Fruit fly (Drosophila melanogaster) whole organism, embryonic: ENCODE measurements around the gene MAPk-Ak2.

Experiments
- Bdp1 ChIP-seq: fragments of 200-800 bp; sonication (Bioruptor generic); optimal IDR thresholded peaks from 3 replicates; lab custom pipeline; 2016; ENCODE audit warnings: missing biosample characterization, missing genetic modification characterization
- Bgb ChIP-seq: fragments of 200-800 bp; sonication (Bioruptor generic); IDR thresholded peaks from 2 replicates; pipeline ENCODE4 v1.3.6; 2022; ENCODE audit warnings: missing biosample characterization, missing genetic modification characterization; ENCODE audit not compliant: partially characterized antibody
- CG10366 ChIP-seq: fragments of 200-800 bp; sonication (Bioruptor generic); IDR thresholded peaks from 2 replicates; pipeline ENCODE4 v1.3.6; 2022; ENCODE audit warnings: missing biosample characterization, missing genetic modification characterization
- CG12104 ChIP-seq: fragments of 200-800 bp; sonication (Bioruptor generic); optimal IDR thresholded peaks from 3 replicates; lab custom pipeline; 2016; ENCODE audit warnings: missing biosample characterization, missing genetic modification characterization
- CG12219 ChIP-seq: fragments of 200-800 bp; sonication (Bioruptor generic); optimal IDR thresholded peaks from 3 replicates; lab custom pipeline; 2018; ENCODE audit warnings: missing biosample characterization, mild to moderate bottlenecking, missing genetic modification characterization
- CG18011 ChIP-seq: fragments of 200-800 bp; sonication (Bioruptor generic); optimal IDR thresholded peaks from 2 replicates; lab custom pipeline; 2017; ENCODE audit warnings: missing biosample characterization, missing genetic modification characterization, mild to moderate bottlenecking, moderate library complexity, missing genotype
- CG18262 ChIP-seq: fragments of 200-800 bp; optimal IDR thresholded peaks from 3 replicates; lab custom pipeline; 2019; ENCODE audit warnings: missing biosample characterization, mild to moderate bottlenecking, missing genetic modification characterization, moderate library complexity
- CG2129 ChIP-seq: fragments of 200-800 bp; sonication (Bioruptor generic); IDR thresholded peaks from 2 replicates; pipeline ENCODE4 v1.3.6; 2022; ENCODE audit warnings: missing biosample characterization, missing genetic modification characterization; ENCODE audit not compliant: partially characterized antibody
- CG2889 ChIP-seq: fragments of 200-800 bp; sonication (Bioruptor generic); IDR thresholded peaks from 3 replicates; pipeline ENCODE4 v1.3.6; 2022; ENCODE audit warnings: missing biosample characterization, missing genetic modification characterization
- CG4404 ChIP-seq: fragments of 200-800 bp; sonication (Bioruptor generic); IDR thresholded peaks from 2 replicates; pipeline ENCODE4 v1.3.6; 2022; ENCODE audit warnings: missing biosample characterization, missing genetic modification characterization
- CG6765 ChIP-seq: fragments of 200-800 bp; sonication (Bioruptor generic); optimal IDR thresholded peaks from 3 replicates; lab custom pipeline; 2017; ENCODE audit warnings: missing biosample characterization, mild to moderate bottlenecking, missing genetic modification characterization
- CHES-1-like ChIP-seq: fragments of 200-800 bp; sonication (Bioruptor generic); optimal IDR thresholded peaks from 2 replicates; lab custom pipeline; 2016; ENCODE audit warnings: missing biosample characterization, missing genetic modification characterization
- Dip3 ChIP-seq: fragments of 200-800 bp; sonication (Bioruptor generic); optimal IDR thresholded peaks from 3 replicates; lab custom pipeline; 2016; ENCODE audit warnings: missing biosample characterization, missing genetic modification characterization
- Ets97D ChIP-seq: fragments of 200-800 bp; sonication (Bioruptor generic); optimal IDR thresholded peaks from 3 replicates; lab custom pipeline; 2016; ENCODE audit warnings: missing biosample characterization, missing genetic modification characterization
- Hey ChIP-seq: fragments of 200-800 bp; sonication (Bioruptor generic); optimal IDR thresholded peaks from 3 replicates; lab custom pipeline; 2018; ENCODE audit warnings: missing biosample characterization, mild to moderate bottlenecking, missing genetic modification characterization
- HmgD ChIP-seq: fragments of 200-800 bp; sonication (Bioruptor generic); optimal IDR thresholded peaks from 3 replicates; lab custom pipeline; 2016; ENCODE audit warnings: missing biosample characterization, missing genetic modification characterization
- Hmx ChIP-seq: fragments of 200-800 bp; sonication (Bioruptor generic); optimal IDR thresholded peaks from 2 replicates; lab custom pipeline; 2016; ENCODE audit warnings: missing biosample characterization, missing genetic modification characterization
- Hsf ChIP-seq: fragments of 200-800 bp; sonication (Bioruptor generic); optimal IDR thresholded peaks from 3 replicates; lab custom pipeline; 2016; ENCODE audit warnings: missing biosample characterization, missing genetic modification characterization
- Kr ChIP-seq: fragments of 200-800 bp; sonication (Bioruptor generic); optimal IDR thresholded peaks from 2 replicates; lab custom pipeline; 2017; ENCODE audit warnings: missing biosample characterization, mild to moderate bottlenecking, missing genetic modification characterization
- Meics ChIP-seq: fragments of 200-800 bp; sonication (Bioruptor generic); optimal IDR thresholded peaks from 2 replicates; lab custom pipeline; 2017; ENCODE audit warnings: missing biosample characterization, mild to moderate bottlenecking, missing genetic modification characterization
- Pdp1 ChIP-seq, 2 experiments: fragments of 200-800 bp; sonication (Bioruptor generic); optimal IDR thresholded peaks; 3 replicates each; lab custom pipeline; 2016; ENCODE audit warnings: missing biosample characterization in 2 of 2, missing genetic modification characterization in 2 of 2, mild to moderate bottlenecking in 1 of 2, moderate library complexity in 1 of 2
- Xrp1 ChIP-seq: fragments of 200-800 bp; sonication (Bioruptor generic); IDR thresholded peaks from 2 replicates; pipeline ENCODE4 v1.3.6; 2022; ENCODE audit warnings: missing biosample characterization, missing genetic modification characterization
- ab ChIP-seq: fragments of 200-800 bp; sonication (Bioruptor generic); optimal IDR thresholded peaks from 2 replicates; lab custom pipeline; 2016; ENCODE audit warnings: missing biosample characterization, missing genetic modification characterization
- ac ChIP-seq: fragments of 200-800 bp; sonication (Bioruptor generic); optimal IDR thresholded peaks from 3 replicates; lab custom pipeline; 2017; ENCODE audit warnings: missing biosample characterization, mild to moderate bottlenecking, missing genetic modification characterization
- bigmax ChIP-seq: fragments of 200-800 bp; sonication (Bioruptor generic); optimal IDR thresholded peaks from 2 replicates; lab custom pipeline; 2018; ENCODE audit warnings: missing biosample characterization, mild to moderate bottlenecking, missing genetic modification characterization
- cg ChIP-seq: fragments of 200-800 bp; sonication (Bioruptor generic); optimal IDR thresholded peaks from 3 replicates; lab custom pipeline; 2019; ENCODE audit warnings: missing biosample characterization, mild to moderate bottlenecking, missing genetic modification characterization, moderate library complexity
- chn ChIP-seq: fragments of 200-800 bp; sonication (Bioruptor generic); optimal IDR thresholded peaks from 2 replicates; lab custom pipeline; 2016; ENCODE audit warnings: missing biosample characterization, missing genetic modification characterization
- cwo ChIP-seq: fragments of 200-800 bp; sonication (Bioruptor generic); optimal IDR thresholded peaks from 3 replicates; lab custom pipeline; 2017; ENCODE audit warnings: missing biosample characterization, missing genetic modification characterization, mild to moderate bottlenecking, moderate library complexity, missing genetic modification reagents
- dati ChIP-seq: fragments of 200-800 bp; sonication (Bioruptor generic); IDR thresholded peaks from 2 replicates; pipeline ENCODE4 v1.3.6; 2022; ENCODE audit warnings: missing biosample characterization, missing genetic modification characterization
- dpn ChIP-seq, 2 experiments: fragments of 200-800 bp; sonication (Bioruptor generic); optimal IDR thresholded peaks; 3 replicates each; lab custom pipeline; 2016; ENCODE audit warnings: missing biosample characterization in 2 of 2, missing genetic modification characterization in 2 of 2
- en ChIP-seq: fragments of 200-800 bp; sonication (Bioruptor generic); optimal IDR thresholded peaks from 2 replicates; lab custom pipeline; 2016; ENCODE audit warnings: missing biosample characterization, missing genetic modification characterization
- eve ChIP-seq, 2 experiments: fragments of >200 bp; optimal IDR thresholded peaks; 2 replicates each; lab custom pipeline; 2017; ENCODE audit warnings: missing biosample characterization in 2 of 2, missing genetic modification characterization in 2 of 2
- exex ChIP-seq: fragments of 200-800 bp; sonication (Bioruptor generic); optimal IDR thresholded peaks from 4 replicates; lab custom pipeline; 2018; ENCODE audit warnings: missing biosample characterization, mild to moderate bottlenecking, missing genetic modification characterization, moderate library complexity
- fd64A ChIP-seq: fragments of 200-800 bp; sonication (Bioruptor generic); optimal IDR thresholded peaks from 3 replicates; lab custom pipeline; 2018; ENCODE audit warnings: missing biosample characterization, mild to moderate bottlenecking, missing genetic modification characterization
- gsb-n ChIP-seq: fragments of 200-800 bp; sonication (Bioruptor generic); optimal IDR thresholded peaks from 3 replicates; lab custom pipeline; 2018; ENCODE audit warnings: missing biosample characterization, mild to moderate bottlenecking, missing genetic modification characterization
- hbn ChIP-seq: fragments of 200-800 bp; sonication (Bioruptor generic); IDR thresholded peaks from 2 replicates; pipeline ENCODE4 v1.3.6; 2022; ENCODE audit warnings: missing biosample characterization, missing genetic modification characterization; ENCODE audit not compliant: partially characterized antibody
- jumu ChIP-seq: fragments of 200-800 bp; sonication (Bioruptor generic); optimal IDR thresholded peaks from 3 replicates; lab custom pipeline; 2016; ENCODE audit warnings: missing biosample characterization, missing genetic modification characterization
- lmd ChIP-seq: fragments of 200-800 bp; sonication (Bioruptor generic); IDR thresholded peaks from 2 replicates; pipeline ENCODE4 v1.3.6; 2022; ENCODE audit warnings: missing biosample characterization, missing genetic modification characterization
- org-1 ChIP-seq: fragments of 200-800 bp; sonication (Bioruptor generic); optimal IDR thresholded peaks from 2 replicates; lab custom pipeline; 2017; ENCODE audit warnings: missing biosample characterization, missing genetic modification characterization
- pan ChIP-seq, 4 experiments: fragments of >200 bp in 3 of 4; fragments of 200-800 bp in 1 of 4; sonication (Bioruptor generic) in 1 of 4; optimal IDR thresholded peaks in 3 of 4; IDR thresholded peaks in 1 of 4; 2 replicates each; pipeline versions ENCODE4 v1.3.6 to Lab custom; 2017 to 2022; ENCODE audit warnings: missing biosample characterization in 2 of 4, missing genetic modification characterization in 2 of 4, mixed read lengths in 1 of 4
- pfk ChIP-seq: fragments of 200-800 bp; sonication (Bioruptor generic); optimal IDR thresholded peaks from 2 replicates; lab custom pipeline; 2018; ENCODE audit warnings: missing biosample characterization, mild to moderate bottlenecking, missing genetic modification characterization, moderate library complexity
- pzg ChIP-seq: fragments of 200-800 bp; sonication (Bioruptor generic); optimal IDR thresholded peaks from 3 replicates; lab custom pipeline; 2018; ENCODE audit warnings: missing biosample characterization, mild to moderate bottlenecking, missing genetic modification characterization, moderate library complexity
- ranshi ChIP-seq: fragments of 200-800 bp; sonication (Bioruptor generic); IDR thresholded peaks from 2 replicates; pipeline ENCODE4 v1.3.6; 2022; ENCODE audit warnings: missing biosample characterization, missing genetic modification characterization
- sens ChIP-seq: fragments of 200-800 bp; sonication (Bioruptor generic); peaks from one replicate; lab custom pipeline; 2016; ENCODE audit warnings: missing biosample characterization, missing genetic modification characterization
- stwl ChIP-seq: fragments of 200-800 bp; sonication (Bioruptor generic); optimal IDR thresholded peaks from 3 replicates; lab custom pipeline; 2018; ENCODE audit warnings: missing biosample characterization, mild to moderate bottlenecking, missing genetic modification characterization, moderate library complexity
- vvl ChIP-seq: fragments of 200-800 bp; sonication (Bioruptor generic); IDR thresholded peaks from 2 replicates; pipeline ENCODE4 v1.3.6; 2022; ENCODE audit warnings: missing biosample characterization, missing genetic modification characterization
- zf30C ChIP-seq: fragments of 200-800 bp; sonication (Bioruptor generic); optimal IDR thresholded peaks from 3 replicates; lab custom pipeline; 2018; ENCODE audit warnings: missing biosample characterization, mild to moderate bottlenecking, missing genetic modification characterization

The MAPk-Ak2 gene

DNA sequence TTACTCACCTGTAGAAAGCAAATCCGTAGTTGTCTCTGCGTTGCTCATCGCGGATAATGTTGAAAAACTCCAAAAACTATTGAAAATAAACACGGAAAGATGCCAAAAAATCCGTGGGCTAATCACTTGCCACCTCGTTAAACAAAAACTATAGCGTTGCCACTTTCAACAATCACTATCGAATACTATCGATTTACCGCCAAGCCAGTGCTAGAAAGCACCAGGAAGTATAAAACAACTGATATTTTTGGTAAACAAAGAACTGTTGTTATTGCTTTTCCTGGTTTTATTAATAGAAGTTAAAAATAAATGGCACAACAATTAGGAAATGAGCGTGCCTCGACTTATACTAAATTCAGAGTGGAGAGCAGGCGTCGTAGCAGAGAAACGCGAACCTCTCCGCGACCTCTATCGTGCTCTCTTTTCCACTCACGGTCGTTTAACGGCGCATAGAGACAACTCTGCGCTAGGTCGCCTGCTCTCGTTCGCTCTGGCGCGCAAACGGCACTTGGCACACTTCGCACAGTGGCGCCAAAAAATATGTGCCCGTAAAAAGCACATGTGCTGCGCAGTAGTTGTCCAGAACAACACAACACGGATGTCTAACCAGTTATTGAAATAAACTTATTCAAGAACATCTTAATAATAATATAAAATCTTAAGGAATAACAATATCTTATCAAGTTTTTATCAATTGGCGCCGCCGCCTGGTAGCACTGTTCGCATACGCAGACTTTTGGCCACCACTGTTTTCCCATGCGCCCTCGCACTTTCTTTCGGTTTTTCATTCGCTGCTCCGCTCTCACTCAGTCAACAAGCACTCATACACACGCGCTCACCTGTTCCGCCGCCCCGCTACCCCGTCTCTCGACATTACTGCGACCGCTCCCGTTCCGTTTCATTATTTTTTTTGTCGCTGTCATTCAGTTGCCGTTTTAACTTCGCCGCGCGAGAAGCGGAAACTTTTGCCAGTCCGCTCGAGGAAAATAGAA lies 8.9 kb downstream of the MAPk-Ak2 start, which contains the start of the genes lin-52 and CG15771 (continued):
- TF ChIP-seq eve (GFP tag; optimal IDR thresholded peaks at IDR 0.05; lab: Kevin White, UChicago) (no peak), HmgD (peak; percentile 43), CG2889 (GFP tag; lab: Robert Waterston, UW) (peak; percentile 86), ab (peak; percentile 85), CG4404 (GFP tag; lab: Robert Waterston, UW) (peak; percentile 94), ranshi (GFP tag; lab: Robert Waterston, UW) (peak; percentile 93), CG18262 (tag; lab: Kevin White, UChicago) (peak; percentile 94), CG2129 (GFP tag; lab: Robert Waterston, UW) (no peak), ac (peak; percentile 81), CG12104 (GFP tag; lab: Kevin White, UChicago) (peak; percentile 92), Dip3 (GFP tag; lab: Kevin White, UChicago) (peak; percentile 70), Bgb (GFP tag; lab: Robert Waterston, UW) (peak; percentile 21; the same call in 1 of the 2 replicates), org-1 (GFP tag; lab: Kevin White, UChicago) (peak; percentile 94), pzg (GFP tag; lab: Kevin White, UChicago) (peak; percentile 85), Xrp1 (GFP tag; lab: Robert Waterston, UW) (peak; percentile 97), dati (GFP tag; lab: Robert Waterston, UW) (peak; percentile 78), cg (peak; percentile 70), cwo (GFP tag; lab: Kevin White, UChicago) (peak; percentile 95), Ets97D (GFP tag; lab: Kevin White, UChicago) (peak; percentile 65), CG18011 (GFP tag; lab: Kevin White, UChicago) (peak; percentile 79), hbn (GFP tag; lab: Robert Waterston, UW) (peak; percentile 33; the same call in 1 of the 2 replicates), CG6765 (GFP tag; lab: Kevin White, UChicago) (peak; percentile 95), CG12219 (GFP tag; lab: Kevin White, UChicago) (peak; percentile 92), Hey (tag; lab: Kevin White, UChicago) (peak; percentile 81), Hmx (GFP tag; lab: Kevin White, UChicago) (peak; percentile 79), dpn (GFP tag; optimal IDR thresholded peaks at IDR 0.05; lab: Kevin White, UChicago) (peak; percentile 72 to 91), Pdp1 (GFP tag; optimal IDR thresholded peaks at IDR 0.05; lab: Kevin White, UChicago) (peak; percentile 63 to 86), en (GFP tag; lab: Kevin White, UChicago) (no peak), jumu (peak; percentile 69), gsb-n (tag; lab: Kevin White, UChicago) (peak; percentile 91), vvl (GFP tag; lab: Robert Waterston, UW) (peak; percentile 95), CHES-1-like (GFP tag; lab: Kevin White, UChicago) (peak; percentile 33), sens (peak; percentile 97), bigmax (no peak), Meics (GFP tag; lab: Kevin White, UChicago) (peak; percentile 96), zf30C (GFP tag; lab: Kevin White, UChicago) (no peak), pan (optimal IDR thresholded peaks at IDR 0.05; lab: Kevin White, UChicago) (no peak), pan (GFP tag; optimal IDR thresholded peaks at IDR 0.05 in 1 of 2, IDR thresholded peaks at IDR 0.05 in 1 of 2) (peak in 1 of 2 experiments; percentile 94), Hsf (GFP tag; lab: Kevin White, UChicago) (peak; percentile 86), CG10366 (GFP tag; lab: Robert Waterston, UW) (peak; percentile 94), Kr (GFP tag; lab: Kevin White, UChicago) (peak; percentile 50), stwl (peak; percentile 45), Bdp1 (peak; percentile 55), lmd (GFP tag; lab: Robert Waterston, UW) (peak; percentile 97), pfk (GFP tag; lab: Kevin White, UChicago) (peak; percentile 89), exex (peak; percentile 79), chn (GFP tag; lab: Kevin White, UChicago) (peak; percentile 88), fd64A (GFP tag; lab: Kevin White, UChicago) (peak; percentile 87)
